Worm (Caenorhabditis elegans): ENCODE results near the gene K11H3.8.

DNA sequence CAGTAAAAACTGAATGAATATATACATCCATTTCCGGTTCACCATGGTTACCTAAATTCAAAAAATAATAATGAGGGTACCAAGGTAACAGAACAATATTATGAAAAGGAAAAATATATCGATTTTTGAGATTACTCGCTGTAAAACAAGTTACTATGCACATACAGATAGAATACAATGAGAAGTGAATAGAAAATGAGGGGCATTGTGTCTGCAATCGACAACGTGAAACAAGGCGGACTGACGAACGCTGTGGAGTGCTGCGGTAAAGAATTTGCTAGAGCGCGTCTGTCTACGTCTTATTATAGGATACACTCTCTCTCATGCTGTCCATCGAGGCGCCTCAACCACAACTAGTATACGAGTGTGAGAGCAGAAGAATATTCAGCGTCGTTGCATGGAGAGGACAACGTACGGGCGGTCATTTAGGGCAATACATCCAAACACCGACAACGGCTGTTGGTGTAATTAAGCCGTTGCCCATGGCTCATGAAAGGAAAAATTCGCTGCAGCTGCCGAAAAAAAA, 17.8 kb upstream of the K11H3.8 start, which contains the start of gene cnx-1:
- no peak for TF ChIP-seq pag-3 (tag; optimal IDR thresholded peaks at IDR 0.05; ENCODE audit: borderline replicate concordance)
- TF ChIP-seq pqm-1 (tag; optimal IDR thresholded peaks at IDR 0.05) = no peak
- peak; percentile 28 for TF ChIP-seq unc-42 (tag; optimal IDR thresholded peaks at IDR 0.05)
- TF ChIP-seq che-1 (tag; optimal IDR thresholded peaks at IDR 0.05) = no peak
- no peak for TF ChIP-seq lim-6 (tag; optimal IDR thresholded peaks at IDR 0.05)
- TF ChIP-seq pros-1 (tag; optimal IDR thresholded peaks at IDR 0.05) = peak; percentile 30
- TF ChIP-seq ceh-22 (tag; optimal IDR thresholded peaks at IDR 0.05) = no peak
- no peak for TF ChIP-seq ceh-30 (tag; optimal IDR thresholded peaks at IDR 0.05)
- no peak for TF ChIP-seq pha-2 (tag; optimal IDR thresholded peaks at IDR 0.05)
- TF ChIP-seq fax-1 (tag; optimal IDR thresholded peaks at IDR 0.05) = no peak
- peak; percentile 18 for TF ChIP-seq elt-2 (tag; optimal IDR thresholded peaks at IDR 0.05)
- no peak for TF ChIP-seq ceh-24 (tag; optimal IDR thresholded peaks at IDR 0.05)
- TF ChIP-seq ceh-19 (GFP tag; optimal IDR thresholded peaks at IDR 0.05) = no peak
